Fruit fly (Drosophila melanogaster) whole organism, embryonic: ENCODE results near the gene CG1965.

Experiments
- Abd-B ChIP-seq: fragments of 200-800 bp; sonication (Bioruptor generic); optimal IDR thresholded peaks from 2 replicates; lab custom pipeline; 2018; ENCODE audit warnings: missing biosample characterization, mild to moderate bottlenecking, missing genetic modification characterization, moderate library complexity
- B-H2 ChIP-seq: fragments of 200-800 bp; sonication (Bioruptor generic); optimal IDR thresholded peaks from 2 replicates; lab custom pipeline; 2018; ENCODE audit warnings: missing biosample characterization, mild to moderate bottlenecking, missing genetic modification characterization
- CG10274 ChIP-seq: fragments of 200-800 bp; sonication (Bioruptor generic); optimal IDR thresholded peaks from 3 replicates; lab custom pipeline; 2017; ENCODE audit warnings: missing biosample characterization, mild to moderate bottlenecking, missing genetic modification characterization
- CG10462 ChIP-seq: fragments of 200-800 bp; sonication (Bioruptor generic); optimal IDR thresholded peaks from 2 replicates; lab custom pipeline; 2016; ENCODE audit warnings: missing biosample characterization, missing genetic modification characterization
- CG11695 ChIP-seq: fragments of 200-800 bp; sonication (Bioruptor generic); IDR thresholded peaks from 3 replicates; pipeline ENCODE4 v1.3.6; 2022; ENCODE audit warnings: missing biosample characterization, missing genetic modification characterization
- CG13894 ChIP-seq: fragments of 200-800 bp; sonication (Bioruptor generic); optimal IDR thresholded peaks from 3 replicates; lab custom pipeline; 2018; ENCODE audit warnings: missing biosample characterization, mild to moderate bottlenecking, missing genetic modification characterization, moderate library complexity
- CG14965 ChIP-seq: fragments of 200-800 bp; sonication (Bioruptor generic); optimal IDR thresholded peaks from 2 replicates; lab custom pipeline; 2016; ENCODE audit warnings: missing biosample characterization, missing genetic modification characterization, borderline replicate concordance
- CG15269 ChIP-seq: fragments of 200-800 bp; sonication (Bioruptor generic); optimal IDR thresholded peaks from 2 replicates; lab custom pipeline; 2018; ENCODE audit warnings: missing biosample characterization, mild to moderate bottlenecking, missing genetic modification characterization, moderate library complexity
- CG15696 ChIP-seq: fragments of 200-800 bp; sonication (Bioruptor generic); optimal IDR thresholded peaks from 2 replicates; lab custom pipeline; 2019; ENCODE audit warnings: missing biosample characterization, mild to moderate bottlenecking, missing genetic modification characterization, moderate library complexity
- CG17186 ChIP-seq: fragments of 200-800 bp; sonication (Bioruptor generic); optimal IDR thresholded peaks from 3 replicates; lab custom pipeline; 2017; ENCODE audit warnings: missing biosample characterization, missing genetic modification reagents, missing genetic modification characterization
- CG17568 ChIP-seq: fragments of 200-800 bp; sonication (Bioruptor generic); optimal IDR thresholded peaks from 2 replicates; lab custom pipeline; 2018; ENCODE audit warnings: missing biosample characterization, mild to moderate bottlenecking, missing genetic modification characterization, moderate library complexity
- CG2129 ChIP-seq: fragments of 200-800 bp; sonication (Bioruptor generic); IDR thresholded peaks from 2 replicates; pipeline ENCODE4 v1.3.6; 2022; ENCODE audit warnings: missing biosample characterization, missing genetic modification characterization; ENCODE audit not compliant: partially characterized antibody
- CG2889 ChIP-seq: fragments of 200-800 bp; sonication (Bioruptor generic); IDR thresholded peaks from 3 replicates; pipeline ENCODE4 v1.3.6; 2022; ENCODE audit warnings: missing biosample characterization, missing genetic modification characterization
- CG34376 ChIP-seq: fragments of 200-800 bp; sonication (Bioruptor generic); optimal IDR thresholded peaks from 2 replicates; lab custom pipeline; 2018; ENCODE audit warnings: missing biosample characterization, mild to moderate bottlenecking, missing genetic modification characterization
- CG6654 ChIP-seq: fragments of 200-800 bp; sonication (Bioruptor generic); optimal IDR thresholded peaks from 2 replicates; lab custom pipeline; 2017; ENCODE audit warnings: missing biosample characterization, mild to moderate bottlenecking, missing genetic modification characterization
- CG7271 ChIP-seq: fragments of 200-800 bp; sonication (Bioruptor generic); optimal IDR thresholded peaks from 2 replicates; lab custom pipeline; 2018; ENCODE audit warnings: missing biosample characterization, mild to moderate bottlenecking, missing genetic modification characterization, moderate library complexity
- CG7839 ChIP-seq: fragments of 200-800 bp; sonication (Bioruptor generic); optimal IDR thresholded peaks from 3 replicates; lab custom pipeline; 2018; ENCODE audit warnings: missing biosample characterization, mild to moderate bottlenecking, missing genetic modification characterization, moderate library complexity
- HLH4C ChIP-seq: fragments of 200-800 bp; sonication (Bioruptor generic); IDR thresholded peaks from 3 replicates; pipeline ENCODE4 v1.3.6; 2022; ENCODE audit warnings: missing biosample characterization, missing genetic modification characterization; ENCODE audit not compliant: partially characterized antibody
- HLH54F ChIP-seq: fragments of 200-800 bp; sonication (Bioruptor generic); optimal IDR thresholded peaks from 3 replicates; lab custom pipeline; 2016; ENCODE audit warnings: missing biosample characterization, missing genetic modification characterization
- Lhr ChIP-seq: fragments of 200-800 bp; sonication (Bioruptor generic); optimal IDR thresholded peaks from 3 replicates; lab custom pipeline; 2017; ENCODE audit warnings: mild to moderate bottlenecking, missing biosample characterization, missing genetic modification reagents, missing genetic modification characterization
- MTF-1 ChIP-seq: fragments of 200-800 bp; sonication (Bioruptor generic); optimal IDR thresholded peaks from 2 replicates; lab custom pipeline; 2018; ENCODE audit warnings: missing biosample characterization, mild to moderate bottlenecking, missing genetic modification characterization, borderline replicate concordance
- NC2α ChIP-seq: fragments of 200-800 bp; sonication (Bioruptor generic); optimal IDR thresholded peaks from 2 replicates; lab custom pipeline; 2016; ENCODE audit warnings: missing biosample characterization, missing genetic modification characterization
- Nf-YC ChIP-seq: fragments of 200-800 bp; optimal IDR thresholded peaks from 3 replicates; lab custom pipeline; 2019; ENCODE audit warnings: missing biosample characterization, mild to moderate bottlenecking, missing genetic modification characterization, moderate library complexity
- Ptx1 ChIP-seq: fragments of 200-800 bp; sonication (Bioruptor generic); IDR thresholded peaks from 2 replicates; pipeline ENCODE4 v1.3.6; 2022; ENCODE audit warnings: missing biosample characterization, missing genetic modification characterization
- Stat92E ChIP-seq, 3 experiments: fragments of >200 bp in 2 of 3; fragments of 200-800 bp in 1 of 3; sonication (Bioruptor generic) in 1 of 3; optimal IDR thresholded peaks; 2 replicates each; lab custom pipeline; 2017 to 2019; ENCODE audit warnings: missing biosample characterization in 3 of 3, missing genetic modification characterization in 3 of 3, mild to moderate bottlenecking in 1 of 3, moderate library complexity in 1 of 3
- abd-A ChIP-seq: fragments of 200-800 bp; sonication (Bioruptor generic); optimal IDR thresholded peaks from 3 replicates; lab custom pipeline; 2019; ENCODE audit warnings: missing biosample characterization, mild to moderate bottlenecking, missing genetic modification characterization, moderate library complexity
- bab2 ChIP-seq: fragments of 200-800 bp; sonication (Bioruptor generic); optimal IDR thresholded peaks from 2 replicates; lab custom pipeline; 2016; ENCODE audit warnings: missing biosample characterization, missing genetic modification characterization
- bowl ChIP-seq: fragments of 200-800 bp; sonication (Bioruptor generic); IDR thresholded peaks from 2 replicates; pipeline ENCODE4 v1.3.6; 2022; ENCODE audit warnings: missing biosample characterization, missing genetic modification characterization
- bsh ChIP-seq, 2 experiments: fragments of 200-800 bp; sonication (Bioruptor generic); optimal IDR thresholded peaks; 2 replicates each; lab custom pipeline; 2017 to 2018; ENCODE audit warnings: mild to moderate bottlenecking in 2 of 2, missing biosample characterization in 2 of 2, missing genetic modification characterization in 2 of 2, moderate library complexity in 1 of 2
- cad ChIP-seq: fragments of >200 bp; optimal IDR thresholded peaks from 2 replicates; lab custom pipeline; 2017; ENCODE audit warnings: missing biosample characterization, missing genetic modification characterization
- chif ChIP-seq, 2 experiments: fragments of 200-800 bp; sonication (Bioruptor generic); optimal IDR thresholded peaks; 3 replicates each; lab custom pipeline; 2016; ENCODE audit warnings: missing biosample characterization in 2 of 2, missing genetic modification characterization in 2 of 2
- chinmo ChIP-seq: fragments of 200-800 bp; sonication (Bioruptor generic); IDR thresholded peaks from 4 replicates; pipeline ENCODE4 v1.3.6; 2022; ENCODE audit warnings: missing biosample characterization, missing genetic modification characterization; ENCODE audit not compliant: partially characterized antibody
- danr ChIP-seq: fragments of 200-800 bp; sonication (Bioruptor generic); IDR thresholded peaks from 2 replicates; pipeline ENCODE4 v1.3.6; 2022; ENCODE audit warnings: missing biosample characterization, missing genetic modification characterization
- disco-r ChIP-seq: fragments of 200-800 bp; sonication (Bioruptor generic); optimal IDR thresholded peaks from 2 replicates; lab custom pipeline; 2016; ENCODE audit warnings: missing biosample characterization, missing genetic modification characterization
- gcm2 ChIP-seq: fragments of 200-800 bp; sonication (Bioruptor generic); optimal IDR thresholded peaks from 2 replicates; lab custom pipeline; 2016; ENCODE audit warnings: missing biosample characterization, missing genetic modification characterization
- ken ChIP-seq: fragments of 200-800 bp; sonication (Bioruptor generic); IDR thresholded peaks from 3 replicates; pipeline ENCODE4 v1.3.6; 2022; ENCODE audit warnings: missing biosample characterization, missing genetic modification characterization
- lmd ChIP-seq: fragments of 200-800 bp; sonication (Bioruptor generic); IDR thresholded peaks from 2 replicates; pipeline ENCODE4 v1.3.6; 2022; ENCODE audit warnings: missing biosample characterization, missing genetic modification characterization
- lola ChIP-seq, 3 experiments: fragments of >200 bp in 2 of 3; fragments of 200-800 bp in 1 of 3; sonication (Bioruptor generic) in 1 of 3; optimal IDR thresholded peaks; 2 replicates each; lab custom pipeline; 2017 to 2019; ENCODE audit warnings: missing biosample characterization in 3 of 3, missing genetic modification characterization in 3 of 3, mild to moderate bottlenecking in 1 of 3, moderate library complexity in 1 of 3
- maf-S ChIP-seq: fragments of 200-800 bp; sonication (Bioruptor generic); optimal IDR thresholded peaks from 2 replicates; lab custom pipeline; 2016; ENCODE audit warnings: missing biosample characterization, missing genetic modification characterization
- nau ChIP-seq: fragments of 200-800 bp; sonication (Bioruptor generic); optimal IDR thresholded peaks from 3 replicates; lab custom pipeline; 2017; ENCODE audit warnings: missing biosample characterization, mild to moderate bottlenecking, missing genetic modification characterization, missing genetic modification reagents
- onecut ChIP-seq: fragments of 200-800 bp; sonication (Bioruptor generic); IDR thresholded peaks from 2 replicates; pipeline ENCODE4 v1.3.6; 2022; ENCODE audit warnings: missing biosample characterization, missing genetic modification characterization
- pb ChIP-seq: fragments of 200-800 bp; sonication (Bioruptor generic); optimal IDR thresholded peaks from 3 replicates; lab custom pipeline; 2016; ENCODE audit warnings: missing biosample characterization, missing genetic modification characterization
- sc ChIP-seq, 3 experiments: fragments of >200 bp in 2 of 3; fragments of 200-800 bp in 1 of 3; sonication (Bioruptor generic) in 1 of 3; optimal IDR thresholded peaks; 2 replicates in 2 of 3; 3 replicates in 1 of 3; lab custom pipeline; 2017; ENCODE audit warnings: mild to moderate bottlenecking in 1 of 3, missing biosample characterization in 1 of 3, missing genetic modification characterization in 1 of 3, missing genetic modification reagents in 1 of 3
- scrt ChIP-seq: fragments of 200-800 bp; sonication (Bioruptor generic); optimal IDR thresholded peaks from 2 replicates; lab custom pipeline; 2018; ENCODE audit warnings: missing biosample characterization, mild to moderate bottlenecking, missing genetic modification characterization, moderate library complexity
- sisA ChIP-seq: fragments of 200-800 bp; sonication (Bioruptor generic); IDR thresholded peaks from 2 replicates; pipeline ENCODE4 v1.3.6; 2022; ENCODE audit warnings: missing biosample characterization, missing genetic modification characterization
- tgo ChIP-seq: fragments of 200-800 bp; sonication (Bioruptor generic); IDR thresholded peaks from 3 replicates; pipeline ENCODE4 v1.3.6; 2022; ENCODE audit warnings: missing biosample characterization, missing genetic modification characterization
- tin ChIP-seq: fragments of 200-800 bp; sonication (Bioruptor generic); optimal IDR thresholded peaks from 3 replicates; lab custom pipeline; 2016; ENCODE audit warnings: missing biosample characterization, missing genetic modification characterization
- tx ChIP-seq: fragments of 200-800 bp; sonication (Bioruptor generic); optimal IDR thresholded peaks from 2 replicates; lab custom pipeline; 2016; ENCODE audit warnings: missing biosample characterization, missing genetic modification characterization

CG1965 gene

DNA sequence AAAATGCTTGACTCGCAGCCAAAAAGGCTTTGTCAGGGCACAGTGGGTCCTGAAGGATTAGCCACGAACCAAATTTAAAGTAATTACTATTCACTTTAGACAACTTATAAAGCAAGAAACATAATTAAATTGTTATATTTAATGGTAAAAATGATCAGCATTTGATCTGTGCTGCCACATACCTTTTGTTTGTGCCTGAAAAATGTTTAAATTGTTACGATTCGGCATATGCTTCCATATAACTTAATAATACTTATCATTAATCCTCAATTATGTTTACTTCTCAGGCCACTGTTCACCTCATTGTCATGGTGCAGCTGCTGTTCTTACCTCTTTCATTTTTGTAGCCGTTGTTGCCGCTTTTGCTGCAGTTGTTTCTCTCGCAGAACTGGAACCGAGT is 42.0 kb upstream of the CG1965 start:
- TF ChIP-seq bsh (GFP tag; optimal IDR thresholded peaks at IDR 0.05; lab: Kevin White, UChicago) (peak in 1 of 2 experiments; percentile 1), MTF-1 (GFP tag; lab: Kevin White, UChicago) (no peak), CG34376 (GFP tag; lab: Kevin White, UChicago) (no peak), danr (GFP tag; lab: Robert Waterston, UW) (no peak), CG2889 (no peak), onecut (GFP tag; lab: Robert Waterston, UW) (no peak)

DNA sequence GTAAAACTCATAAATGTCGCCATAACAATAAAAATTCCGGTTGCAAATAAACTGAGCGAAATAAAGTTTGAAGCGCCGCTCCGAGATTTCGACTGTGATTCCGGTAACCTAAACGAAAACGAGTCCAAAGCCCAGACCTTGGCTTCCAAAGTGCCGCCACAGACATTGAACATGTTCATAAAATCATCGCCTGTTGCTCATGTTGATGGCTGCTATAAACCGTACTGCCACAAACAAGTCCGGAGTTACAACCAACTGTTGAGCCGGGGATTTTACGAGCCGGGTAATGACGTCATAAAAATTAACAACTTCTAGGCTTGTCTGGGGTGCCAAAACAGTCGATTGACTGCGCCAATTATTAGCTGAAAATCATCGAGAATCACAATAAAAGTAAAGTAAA is 38.6 kb upstream of the CG1965 start:
- peak; percentile 28 for TF ChIP-seq CG7271 (tag; lab: Kevin White, UChicago)
- no peak for TF ChIP-seq CG6654 (GFP tag; lab: Kevin White, UChicago)
- no peak for TF ChIP-seq CG17186 (GFP tag; lab: Kevin White, UChicago)
- no peak for TF ChIP-seq Ptx1 (GFP tag; lab: Robert Waterston, UW)
- peak; percentile 85 for TF ChIP-seq abd-A
- no peak for TF ChIP-seq gcm2 (GFP tag; lab: Kevin White, UChicago)
- no peak for TF ChIP-seq CG14965 (GFP tag; lab: Kevin White, UChicago)
- TF ChIP-seq CG11695 (GFP tag; lab: Robert Waterston, UW): no peak
- no peak for TF ChIP-seq B-H2 (GFP tag; lab: Kevin White, UChicago)
- TF ChIP-seq CG7839 (tag; lab: Kevin White, UChicago): no peak
- TF ChIP-seq chif (GFP tag; optimal IDR thresholded peaks at IDR 0.05; lab: Kevin White, UChicago): no peak
- no peak for TF ChIP-seq bowl (GFP tag; lab: Robert Waterston, UW)
- TF ChIP-seq Lhr (GFP tag; lab: Kevin White, UChicago): no peak
- no peak for TF ChIP-seq CG13894
- no peak for TF ChIP-seq pb
- TF ChIP-seq maf-S (GFP tag; lab: Kevin White, UChicago): no peak
- no peak for TF ChIP-seq sisA (GFP tag; lab: Robert Waterston, UW)
- TF ChIP-seq CG10274 (GFP tag; lab: Kevin White, UChicago): no peak
- no peak for TF ChIP-seq tx
- TF ChIP-seq CG10462 (GFP tag; lab: Kevin White, UChicago): no peak
- TF ChIP-seq NC2α (GFP tag; lab: Kevin White, UChicago): no peak
- no peak for TF ChIP-seq CG2129 (GFP tag; lab: Robert Waterston, UW)
- TF ChIP-seq ken: no peak
- TF ChIP-seq scrt (GFP tag; lab: Kevin White, UChicago): peak; percentile 96
- no peak for TF ChIP-seq Nf-YC (tag; lab: Kevin White, UChicago)
- no peak for TF ChIP-seq tin
- TF ChIP-seq HLH54F (GFP tag; lab: Kevin White, UChicago): no peak
- no peak for TF ChIP-seq chinmo (GFP tag; lab: Robert Waterston, UW)
- TF ChIP-seq Abd-B (GFP tag; lab: Kevin White, UChicago): peak; percentile 6
- no peak for TF ChIP-seq CG15696 (tag; lab: Kevin White, UChicago)
- TF ChIP-seq sc (optimal IDR thresholded peaks at IDR 0.05; lab: Kevin White, UChicago): no peak
- no peak for TF ChIP-seq sc (GFP tag; optimal IDR thresholded peaks at IDR 0.05; lab: Kevin White, UChicago)
- TF ChIP-seq cad: peak; percentile 79
- no peak for TF ChIP-seq nau (GFP tag; lab: Kevin White, UChicago)
- TF ChIP-seq Stat92E (GFP tag; optimal IDR thresholded peaks at IDR 0.05; lab: Kevin White, UChicago): no peak
- TF ChIP-seq bab2 (GFP tag; lab: Kevin White, UChicago): no peak
- no peak for TF ChIP-seq CG15269
- no peak for TF ChIP-seq tgo (GFP tag; lab: Robert Waterston, UW)
- no peak for TF ChIP-seq CG17568
- TF ChIP-seq HLH4C (GFP tag; lab: Robert Waterston, UW): no peak
- no peak for TF ChIP-seq lola (GFP tag; optimal IDR thresholded peaks at IDR 0.05; lab: Kevin White, UChicago)
- TF ChIP-seq disco-r (GFP tag; lab: Kevin White, UChicago): no peak
- TF ChIP-seq lmd (GFP tag; lab: Robert Waterston, UW): no peak
